Worm (Caenorhabditis elegans): ENCODE results near the gene AH9.3.

- no peak for TF ChIP-seq R02D3.7 (tag; optimal IDR thresholded peaks at IDR 0.05)
- TF ChIP-seq lin-15B (tag; optimal IDR thresholded peaks at IDR 0.05) = no peak
- TF ChIP-seq fkh-10 (GFP tag; optimal IDR thresholded peaks at IDR 0.05) = no peak
- TF ChIP-seq sea-2 (GFP tag; optimal IDR thresholded peaks at IDR 0.05) = no peak
- TF ChIP-seq nfya-1 (tag; optimal IDR thresholded peaks at IDR 0.05; ENCODE audit: insufficient read depth) = no peak
- no peak for TF ChIP-seq nhr-237 (tag; optimal IDR thresholded peaks at IDR 0.05)
- TF ChIP-seq nhr-12 (tag; optimal IDR thresholded peaks at IDR 0.05) = no peak
- no peak for TF ChIP-seq ceh-82 (tag; optimal IDR thresholded peaks at IDR 0.05)
- TF ChIP-seq unc-62 (GFP tag; optimal IDR thresholded peaks at IDR 0.05) = no peak
- no peak for TF ChIP-seq nhr-76 (tag; optimal IDR thresholded peaks at IDR 0.05)
Measured at ce11 chrX:2276000-2276399, 15.1 kb upstream of the AH9.3 start.
